Worm (Caenorhabditis elegans) whole organism, L2 larva: ENCODE measurements around the gene F02H6.2.

Experiments
- C34F6.9 ChIP-seq: fragments of 150-350 bp; optimal IDR thresholded peaks from 2 replicates; lab custom pipeline; 2014; ENCODE audit warnings: missing biosample characterization, missing genetic modification characterization
- F13H6.1 ChIP-seq: sonication (generic microtip); optimal IDR thresholded peaks from 2 replicates; lab custom pipeline; 2016; ENCODE audit warnings: missing genetic modification characterization, missing compliant biosample characterization
- Y55F3AM.14 ChIP-seq: fragments of 200-800 bp; sonication (Bioruptor generic); optimal IDR thresholded peaks from 2 replicates; lab custom pipeline; 2018; ENCODE audit warnings: mild to moderate bottlenecking, missing genetic modification characterization, missing compliant biosample characterization
- ZK546.5 ChIP-seq: sonication (generic microtip); optimal IDR thresholded peaks from 2 replicates; lab custom pipeline; 2017; ENCODE audit warnings: missing biosample characterization, missing genetic modification characterization
- alr-1 ChIP-seq: fragments of 150-350 bp; optimal IDR thresholded peaks from 2 replicates; lab custom pipeline; 2014; ENCODE audit warnings: missing biosample characterization, missing genetic modification characterization
- aly-2 ChIP-seq: fragments of 150-350 bp; optimal IDR thresholded peaks from 2 replicates; lab custom pipeline; 2014; ENCODE audit warnings: missing biosample characterization, missing genetic modification characterization
- ama-1 ChIP-seq: fragments of 150-350 bp; optimal IDR thresholded peaks from 2 replicates; lab custom pipeline; 2018; ENCODE audit warnings: inconsistent platforms
- blmp-1 ChIP-seq: sonication (generic microtip); optimal IDR thresholded peaks from 2 replicates; lab custom pipeline; 2017; ENCODE audit warnings: missing genetic modification characterization, mild to moderate bottlenecking, missing compliant biosample characterization, antibody characterized with exemption, moderate library complexity; ENCODE audit not compliant: insufficient read depth
- ceh-16 ChIP-seq: fragments of 150-350 bp; optimal IDR thresholded peaks from 2 replicates; lab custom pipeline; 2014; ENCODE audit warnings: missing biosample characterization, missing genetic modification characterization
- ceh-82 ChIP-seq: fragments of 150-350 bp; optimal IDR thresholded peaks from 2 replicates; lab custom pipeline; 2014; ENCODE audit warnings: missing biosample characterization, missing genetic modification characterization
- crh-2 ChIP-seq: sonication (generic microtip); optimal IDR thresholded peaks from 2 replicates; lab custom pipeline; 2017; ENCODE audit warnings: missing biosample characterization, missing genetic modification characterization
- dmd-4 ChIP-seq: sonication (generic microtip); optimal IDR thresholded peaks from 2 replicates; lab custom pipeline; 2017; ENCODE audit warnings: missing biosample characterization, missing genetic modification characterization
- egl-27 ChIP-seq: sonication (generic microtip); optimal IDR thresholded peaks from 3 replicates; lab custom pipeline; 2017; ENCODE audit warnings: missing biosample characterization, missing genetic modification reagents, missing genetic modification characterization
- elt-3 ChIP-seq: sonication (generic microtip); optimal IDR thresholded peaks from 2 replicates; lab custom pipeline; 2017; ENCODE audit warnings: missing biosample characterization, missing genetic modification characterization
- fos-1 ChIP-seq: fragments of 150-350 bp; optimal IDR thresholded peaks from 2 replicates; lab custom pipeline; 2014; ENCODE audit warnings: missing biosample characterization, missing genetic modification characterization
- lin-11 ChIP-seq: fragments of 150-350 bp; sonication (generic microtip); optimal IDR thresholded peaks from 2 replicates; lab custom pipeline; 2014; ENCODE audit warnings: missing biosample characterization, missing genetic modification characterization, inconsistent platforms, mixed read lengths
- mab-5 ChIP-seq: fragments of 150-350 bp; optimal IDR thresholded peaks from 2 replicates; lab custom pipeline; 2014; ENCODE audit warnings: missing biosample characterization, missing genetic modification characterization
- mbf-1 ChIP-seq: sonication (generic microtip); optimal IDR thresholded peaks from 2 replicates; lab custom pipeline; 2017; ENCODE audit warnings: missing biosample characterization, missing genetic modification characterization
- mdl-1 ChIP-seq, 2 experiments: fragments of 150-350 bp in 1 of 2; sonication (generic microtip) in 1 of 2; optimal IDR thresholded peaks; 2 replicates each; lab custom pipeline; 2017; ENCODE audit warnings: missing biosample characterization in 2 of 2, missing genetic modification characterization in 2 of 2
- nhr-10 ChIP-seq: sonication (generic microtip); optimal IDR thresholded peaks from 2 replicates; lab custom pipeline; 2017; ENCODE audit warnings: missing biosample characterization, missing genetic modification characterization
- nhr-12 ChIP-seq: fragments of 150-350 bp; optimal IDR thresholded peaks from 2 replicates; lab custom pipeline; 2014; ENCODE audit warnings: missing biosample characterization, missing genetic modification characterization
- nhr-129 ChIP-seq: fragments of 150-350 bp; optimal IDR thresholded peaks from 2 replicates; lab custom pipeline; 2014; ENCODE audit warnings: missing biosample characterization, missing genetic modification characterization
- nhr-21 ChIP-seq: fragments of 150-350 bp; optimal IDR thresholded peaks from 2 replicates; lab custom pipeline; 2014; ENCODE audit warnings: missing biosample characterization, missing genetic modification characterization
- nhr-23 ChIP-seq: fragments of 150-350 bp; optimal IDR thresholded peaks from 2 replicates; lab custom pipeline; 2014; ENCODE audit warnings: missing biosample characterization, missing genetic modification reagents, missing genetic modification characterization
- nhr-25 ChIP-seq: fragments of 150-350 bp; sonication (generic microtip); optimal IDR thresholded peaks from 3 replicates; lab custom pipeline; 2014; ENCODE audit warnings: missing biosample characterization, missing genetic modification characterization
- nhr-6 ChIP-seq: fragments of 150-350 bp; optimal IDR thresholded peaks from 2 replicates; lab custom pipeline; 2014; ENCODE audit warnings: missing biosample characterization, missing genetic modification characterization
- nhr-77 ChIP-seq: fragments of 150-350 bp; optimal IDR thresholded peaks from 2 replicates; lab custom pipeline; 2014; ENCODE audit warnings: missing biosample characterization, missing genetic modification characterization
- peb-1 ChIP-seq: fragments of 150-350 bp; optimal IDR thresholded peaks from 2 replicates; lab custom pipeline; 2014; ENCODE audit warnings: missing biosample characterization, missing genetic modification characterization
- sem-4 ChIP-seq: fragments of 150-350 bp; optimal IDR thresholded peaks from 2 replicates; lab custom pipeline; 2014; ENCODE audit warnings: missing biosample characterization, missing genetic modification reagents, missing genetic modification characterization
- snpc-4 ChIP-seq: fragments of 150-350 bp; optimal IDR thresholded peaks from 2 replicates; lab custom pipeline; 2014; ENCODE audit warnings: missing biosample characterization, missing genetic modification characterization
- unc-39 ChIP-seq: fragments of 150-350 bp; optimal IDR thresholded peaks from 2 replicates; lab custom pipeline; 2014; ENCODE audit warnings: missing biosample characterization, missing genetic modification characterization
- unc-55 ChIP-seq: fragments of 150-350 bp; sonication (generic microtip); optimal IDR thresholded peaks from 3 replicates; lab custom pipeline; 2014; ENCODE audit warnings: missing biosample characterization, missing genetic modification reagents, missing genetic modification characterization
- ztf-1 ChIP-seq: fragments of 200-800 bp; sonication (Bioruptor generic); conservative IDR thresholded peaks from 2 replicates; pipeline ENCODE4 v1.3.6; 2022; ENCODE audit warnings: missing genetic modification characterization, missing compliant biosample characterization
- ztf-11 ChIP-seq: sonication (generic microtip); optimal IDR thresholded peaks from 2 replicates; lab custom pipeline; 2017; ENCODE audit warnings: missing biosample characterization, missing genetic modification characterization
- ztf-4 ChIP-seq: fragments of 150-350 bp; optimal IDR thresholded peaks from 2 replicates; lab custom pipeline; 2014; ENCODE audit warnings: missing biosample characterization, missing genetic modification characterization

Gene F02H6.2

ce11 chrIV:14227138-14227537, 30.9 kb downstream of the F02H6.2 start:
- TF ChIP-seq elt-3 (tag; lab: Kevin White, UChicago): no peak
- no peak for TF ChIP-seq peb-1 (tag; lab: Kevin White, UChicago)
- no peak for TF ChIP-seq Y55F3AM.14 (GFP tag; lab: Kevin White, UChicago)
- TF ChIP-seq ceh-82 (tag; lab: Kevin White, UChicago): no peak
- no peak for TF ChIP-seq nhr-25 (tag; lab: Kevin White, UChicago)
- no peak for TF ChIP-seq ceh-16 (tag; lab: Kevin White, UChicago)
- TF ChIP-seq egl-27 (tag; lab: Kevin White, UChicago): no peak
- TF ChIP-seq blmp-1 (tag; lab: Kevin White, UChicago): no peak
- TF ChIP-seq mab-5 (tag; lab: Kevin White, UChicago): no peak
- no peak for TF ChIP-seq nhr-77 (tag; lab: Kevin White, UChicago)
- no peak for TF ChIP-seq unc-55 (GFP tag; lab: Kevin White, UChicago)
- no peak for TF ChIP-seq fos-1
- no peak for TF ChIP-seq nhr-21 (tag; lab: Kevin White, UChicago)
- no peak for TF ChIP-seq F13H6.1 (tag; lab: Kevin White, UChicago)
- TF ChIP-seq crh-2: no peak
- no peak for TF ChIP-seq aly-2 (tag; lab: Kevin White, UChicago)

ce11 chrIV:14228069-14228468, 31.8 kb downstream of the F02H6.2 start, which contains the start of gene F02H6.7:
Gene F02H6.7, minus strand, starts transcription at chrIV:14228169.
- TF ChIP-seq nhr-6 (tag; lab: Kevin White, UChicago) (no peak), nhr-25 (tag; lab: Kevin White, UChicago) (no peak), mdl-1 (tag; optimal IDR thresholded peaks at IDR 0.05; lab: Kevin White, UChicago) (no peak), crh-2 (no peak), C34F6.9 (tag; lab: Kevin White, UChicago) (no peak), ZK546.5 (tag; lab: Kevin White, UChicago) (no peak), nhr-23 (tag; lab: Kevin White, UChicago) (no peak), ztf-4 (tag; lab: Kevin White, UChicago) (no peak), mab-5 (tag; lab: Kevin White, UChicago) (no peak), Y55F3AM.14 (GFP tag; lab: Kevin White, UChicago) (no peak)

- no peak for TF ChIP-seq lin-11 (tag; lab: Kevin White, UChicago)
These were observed 34.5 kb downstream of the F02H6.2 start, which contains the start of gene F02H6.6 for ce11 chrIV:14230799-14231198. Gene F02H6.6, minus strand, starts transcription at chrIV:14230899.

- no peak for TF ChIP-seq snpc-4 (tag; lab: Kevin White, UChicago)
- TF ChIP-seq dmd-4 (tag; lab: Kevin White, UChicago): no peak
- TF ChIP-seq nhr-25 (tag; lab: Kevin White, UChicago): no peak
- TF ChIP-seq nhr-10: no peak
- no peak for TF ChIP-seq ama-1 (lab: Kevin White, UChicago)
- TF ChIP-seq nhr-129 (tag; lab: Kevin White, UChicago): no peak
- no peak for TF ChIP-seq nhr-12 (tag; lab: Kevin White, UChicago)
- no peak for TF ChIP-seq alr-1
- no peak for TF ChIP-seq mbf-1 (tag; lab: Kevin White, UChicago)
- no peak for TF ChIP-seq mdl-1 (tag; optimal IDR thresholded peaks at IDR 0.05; lab: Kevin White, UChicago)
- TF ChIP-seq peb-1 (tag; lab: Kevin White, UChicago): no peak
- TF ChIP-seq ztf-11 (tag; lab: Kevin White, UChicago): no peak
- no peak for TF ChIP-seq sem-4 (tag; lab: Kevin White, UChicago)
- no peak for TF ChIP-seq unc-39 (tag; lab: Kevin White, UChicago)
- no peak for TF ChIP-seq ceh-16 (tag; lab: Kevin White, UChicago)
- no peak for TF ChIP-seq blmp-1 (tag; lab: Kevin White, UChicago)
- no peak for TF ChIP-seq ztf-1 (GFP tag; lab: Robert Waterston, UW)
These were observed 42.7 kb downstream of the F02H6.2 start, which contains the start of gene Y64G10A.1 for ce11 chrIV:14238976-14239375. Gene Y64G10A.1, minus strand, starts transcription at chrIV:14239076.
